Worm (Caenorhabditis elegans): ENCODE data around the gene Y4C6B.3.
A peak's percentile ranks its signal among the peaks of the same experiment; 100 is the strongest.

The Y4C6B.3 gene

DNA sequence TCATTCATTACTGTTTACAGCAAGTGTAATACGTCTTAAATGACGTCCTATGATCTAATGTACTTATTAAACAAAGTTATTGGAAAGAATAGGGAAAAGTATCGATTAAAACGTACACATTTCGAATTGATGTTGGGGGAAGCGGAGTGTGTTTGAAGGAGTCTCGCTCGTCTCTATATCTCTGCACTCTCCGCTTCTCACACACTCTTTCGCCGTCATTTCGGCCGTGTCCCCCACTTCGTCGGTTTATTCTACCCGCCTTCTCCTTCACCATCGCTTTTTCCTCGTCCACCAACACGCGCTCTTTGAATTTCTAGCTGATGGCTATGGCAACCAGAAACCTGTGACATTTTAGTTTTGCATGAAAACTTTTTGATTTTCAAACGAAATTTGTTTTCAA lies 36.6 kb downstream of the Y4C6B.3 start:
- peak; percentile 68 for TF ChIP-seq T22C8.4 (GFP tag; IDR thresholded peaks at IDR 0.05)
- no peak for TF ChIP-seq cog-1 (tag; optimal IDR thresholded peaks at IDR 0.05)

DNA sequence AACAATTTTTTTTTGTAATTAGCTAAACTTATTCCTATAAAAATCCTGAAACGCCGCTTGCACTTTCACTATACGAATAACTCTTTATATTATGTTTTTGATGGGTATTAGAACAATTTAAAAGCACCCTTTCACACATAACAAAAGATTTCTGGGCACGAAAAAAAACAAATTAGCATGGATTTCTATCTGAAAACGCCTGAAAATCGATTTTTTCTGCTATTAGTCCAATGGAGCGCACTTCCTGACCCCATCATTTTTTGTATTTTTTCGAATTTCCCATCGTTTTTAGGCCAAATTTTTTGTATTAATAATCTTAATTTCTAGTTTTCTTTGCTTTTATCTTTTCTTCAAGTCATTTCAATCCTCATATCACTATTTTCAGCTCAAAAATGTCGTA lies 37.1 kb downstream of the Y4C6B.3 start, which contains the start of gene F41H10.3:
F41H10.3 (plus strand) TSS at position 388 of the 400 bp plus-strand sequence.
- TF ChIP-seq klf-2 (GFP tag; conservative IDR thresholded peaks at IDR 0.05) (no peak), med-1 (GFP tag; optimal IDR thresholded peaks at IDR 0.05; ENCODE audit: insufficient read depth) (no peak), ztf-29 (GFP tag; IDR thresholded peaks at IDR 0.05) (no peak), ztf-23 (GFP tag; IDR thresholded peaks at IDR 0.05) (no peak)

- TF ChIP-seq cog-1 (tag; optimal IDR thresholded peaks at IDR 0.05) (peak; percentile 26), med-1 (GFP tag; optimal IDR thresholded peaks at IDR 0.05; ENCODE audit: insufficient read depth) (peak; percentile 34), T22C8.4 (GFP tag; IDR thresholded peaks at IDR 0.05) (peak; percentile 57; the same call in 1 of the 2 replicates), ref-1 (GFP tag; conservative IDR thresholded peaks at IDR 0.05) (0 out of 2 replicates have a peak, but pooled peaks have one; percentile 19), klf-2 (GFP tag; conservative IDR thresholded peaks at IDR 0.05) (no peak), ztf-29 (GFP tag; IDR thresholded peaks at IDR 0.05) (0 out of 2 replicates have a peak, but pooled peaks have one; percentile 29), tab-1 (GFP tag; IDR thresholded peaks at IDR 0.05) (peak; percentile 39; the same call in 1 of the 2 replicates), ztf-23 (GFP tag; IDR thresholded peaks at IDR 0.05) (0 out of 2 replicates have a peak, but pooled peaks have one; percentile 25), flt-1 (GFP tag; IDR thresholded peaks at IDR 0.05) (peak; percentile 85)
Measured at ce11 chrIV:5370914-5371313, 38.6 kb downstream of the Y4C6B.3 start.

ce11 chrIV:5374321-5374720 lies 42.0 kb downstream of the Y4C6B.3 start:
- TF ChIP-seq tab-1 (GFP tag; IDR thresholded peaks at IDR 0.05) (no peak), med-1 (GFP tag; optimal IDR thresholded peaks at IDR 0.05; ENCODE audit: insufficient read depth) (no peak), cog-1 (tag; optimal IDR thresholded peaks at IDR 0.05) (no peak), flt-1 (GFP tag; IDR thresholded peaks at IDR 0.05) (no peak), klf-2 (GFP tag; conservative IDR thresholded peaks at IDR 0.05) (no peak), ref-1 (GFP tag; conservative IDR thresholded peaks at IDR 0.05) (no peak), ztf-23 (GFP tag; IDR thresholded peaks at IDR 0.05) (no peak), ztf-29 (GFP tag; IDR thresholded peaks at IDR 0.05) (no peak)

DNA sequence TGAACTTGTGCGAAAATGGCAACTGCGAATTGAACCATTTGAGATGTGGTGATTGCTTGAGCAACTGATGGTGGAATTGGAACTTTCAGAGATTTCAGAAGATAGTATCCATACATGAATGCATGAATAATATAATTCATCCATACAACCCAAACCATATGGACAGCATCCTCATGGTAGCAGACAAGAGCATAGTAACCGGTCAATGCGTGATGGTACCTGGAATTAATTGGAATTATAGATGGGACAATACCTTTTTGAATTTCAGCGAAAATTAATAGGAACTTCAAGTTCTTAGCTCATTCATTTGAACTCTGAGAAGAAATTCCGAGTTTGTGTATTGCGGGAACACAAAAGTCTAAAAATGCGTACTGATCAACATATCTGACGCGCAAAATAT lies 42.7 kb downstream of the Y4C6B.3 start:
- TF ChIP-seq flt-1 (GFP tag; IDR thresholded peaks at IDR 0.05) = no peak
- no peak for TF ChIP-seq klf-2 (GFP tag; conservative IDR thresholded peaks at IDR 0.05)
- TF ChIP-seq med-1 (GFP tag; optimal IDR thresholded peaks at IDR 0.05; ENCODE audit: insufficient read depth) = no peak
- no peak for TF ChIP-seq tab-1 (GFP tag; IDR thresholded peaks at IDR 0.05)
- no peak for TF ChIP-seq T22C8.4 (GFP tag; IDR thresholded peaks at IDR 0.05)
- no peak for TF ChIP-seq ref-1 (GFP tag; conservative IDR thresholded peaks at IDR 0.05)
- no peak for TF ChIP-seq ztf-23 (GFP tag; IDR thresholded peaks at IDR 0.05)
- TF ChIP-seq cog-1 (tag; optimal IDR thresholded peaks at IDR 0.05) = no peak
- TF ChIP-seq ztf-29 (GFP tag; IDR thresholded peaks at IDR 0.05) = no peak

- TF ChIP-seq ztf-29 (GFP tag; IDR thresholded peaks at IDR 0.05) (no peak), flt-1 (GFP tag; IDR thresholded peaks at IDR 0.05) (no peak), tab-1 (GFP tag; IDR thresholded peaks at IDR 0.05) (no peak), klf-2 (GFP tag; conservative IDR thresholded peaks at IDR 0.05) (no peak), med-1 (GFP tag; optimal IDR thresholded peaks at IDR 0.05; ENCODE audit: insufficient read depth) (no peak), T22C8.4 (GFP tag; IDR thresholded peaks at IDR 0.05) (no peak), ref-1 (GFP tag; conservative IDR thresholded peaks at IDR 0.05) (no peak), ztf-23 (GFP tag; IDR thresholded peaks at IDR 0.05) (no peak), cog-1 (tag; optimal IDR thresholded peaks at IDR 0.05) (no peak)
Measured at ce11 chrIV:5377062-5377461, 44.8 kb downstream of the Y4C6B.3 start, which contains the start of gene elo-5. Gene elo-5 (minus strand): TSS chrIV:5377117.

DNA sequence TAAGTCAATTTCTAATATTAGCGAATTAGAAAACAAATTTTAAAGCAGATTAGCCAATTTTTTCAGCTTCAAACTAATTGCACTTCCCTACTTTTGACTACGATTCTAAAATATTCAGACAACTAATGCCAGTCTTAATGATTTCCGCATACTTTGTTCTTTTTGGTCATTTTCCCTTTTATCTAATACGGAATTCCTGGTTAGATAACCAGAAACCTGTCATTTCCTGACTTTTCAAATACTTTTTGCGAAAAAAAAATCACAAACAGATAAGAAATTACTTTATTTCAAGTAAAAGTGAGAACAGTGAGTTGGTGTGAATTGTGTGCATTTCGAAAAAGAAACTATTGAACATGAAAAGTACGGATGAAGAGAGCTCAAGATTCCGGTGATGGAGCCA lies 47.9 kb downstream of the Y4C6B.3 start:
- no peak for TF ChIP-seq T22C8.4 (GFP tag; IDR thresholded peaks at IDR 0.05)
- no peak for TF ChIP-seq tab-1 (GFP tag; IDR thresholded peaks at IDR 0.05)
- TF ChIP-seq klf-2 (GFP tag; conservative IDR thresholded peaks at IDR 0.05) = no peak
- TF ChIP-seq ztf-23 (GFP tag; IDR thresholded peaks at IDR 0.05) = no peak
- TF ChIP-seq flt-1 (GFP tag; IDR thresholded peaks at IDR 0.05) = no peak
- TF ChIP-seq ztf-29 (GFP tag; IDR thresholded peaks at IDR 0.05) = no peak
- TF ChIP-seq cog-1 (tag; optimal IDR thresholded peaks at IDR 0.05) = no peak
- no peak for TF ChIP-seq ref-1 (GFP tag; conservative IDR thresholded peaks at IDR 0.05)

- TF ChIP-seq med-1 (GFP tag; optimal IDR thresholded peaks at IDR 0.05; ENCODE audit: insufficient read depth) = no peak
- TF ChIP-seq flt-1 (GFP tag; IDR thresholded peaks at IDR 0.05) = no peak
- no peak for TF ChIP-seq ztf-29 (GFP tag; IDR thresholded peaks at IDR 0.05)
- TF ChIP-seq ztf-23 (GFP tag; IDR thresholded peaks at IDR 0.05) = no peak
- no peak for TF ChIP-seq T22C8.4 (GFP tag; IDR thresholded peaks at IDR 0.05)
- no peak for TF ChIP-seq cog-1 (tag; optimal IDR thresholded peaks at IDR 0.05)
- TF ChIP-seq ref-1 (GFP tag; conservative IDR thresholded peaks at IDR 0.05) = no peak
- TF ChIP-seq tab-1 (GFP tag; IDR thresholded peaks at IDR 0.05) = no peak
- no peak for TF ChIP-seq klf-2 (GFP tag; conservative IDR thresholded peaks at IDR 0.05)
Measured at ce11 chrIV:5381334-5381733, 49.1 kb downstream of the Y4C6B.3 start, which contains the start of gene F41H10.2. Gene F41H10.2 (plus strand): TSS chrIV:5381634.

ce11 chrIV:5382609-5383008 lies 50.3 kb downstream of the Y4C6B.3 start, which contains the start of gene F41H10.1:
Gene F41H10.1 (plus strand): TSS chrIV:5382909.
- TF ChIP-seq ref-1 (GFP tag; conservative IDR thresholded peaks at IDR 0.05) (no peak), tab-1 (GFP tag; IDR thresholded peaks at IDR 0.05) (no peak), med-1 (GFP tag; optimal IDR thresholded peaks at IDR 0.05; ENCODE audit: insufficient read depth) (no peak), ztf-23 (GFP tag; IDR thresholded peaks at IDR 0.05) (no peak), flt-1 (GFP tag; IDR thresholded peaks at IDR 0.05) (no peak), cog-1 (tag; optimal IDR thresholded peaks at IDR 0.05) (no peak), ztf-29 (GFP tag; IDR thresholded peaks at IDR 0.05) (no peak), T22C8.4 (GFP tag; IDR thresholded peaks at IDR 0.05) (no peak), klf-2 (GFP tag; conservative IDR thresholded peaks at IDR 0.05) (no peak)

ce11 chrIV:5385020-5385419 lies 52.7 kb downstream of the Y4C6B.3 start, which contains the start of gene F41H10.12:
Gene F41H10.12 (plus strand): TSS chrIV:5385320.
- TF ChIP-seq flt-1 (GFP tag; IDR thresholded peaks at IDR 0.05) (no peak), tab-1 (GFP tag; IDR thresholded peaks at IDR 0.05) (no peak), ztf-23 (GFP tag; IDR thresholded peaks at IDR 0.05) (no peak), T22C8.4 (GFP tag; IDR thresholded peaks at IDR 0.05) (no peak), klf-2 (GFP tag; conservative IDR thresholded peaks at IDR 0.05) (no peak), cog-1 (tag; optimal IDR thresholded peaks at IDR 0.05) (no peak), ztf-29 (GFP tag; IDR thresholded peaks at IDR 0.05) (no peak), ref-1 (GFP tag; conservative IDR thresholded peaks at IDR 0.05) (no peak), med-1 (GFP tag; optimal IDR thresholded peaks at IDR 0.05; ENCODE audit: insufficient read depth) (no peak)

Data from whole organism, midembryonic.